Worm (Caenorhabditis elegans) whole organism, L4 larva: ENCODE measurements around the gene srsx-7.

ENCODE experiments used
- R02D3.7 ChIP-seq: fragments of 150-350 bp; sonication (generic microtip); optimal IDR thresholded peaks from 3 replicates; lab custom pipeline; 2014; ENCODE audit warnings: missing biosample characterization, missing genetic modification characterization
- aly-2 ChIP-seq: sonication (generic microtip); optimal IDR thresholded peaks from 2 replicates; lab custom pipeline; 2018; ENCODE audit warnings: missing biosample characterization, missing genetic modification characterization
- ceh-82 ChIP-seq: sonication (generic microtip); optimal IDR thresholded peaks from 2 replicates; lab custom pipeline; 2017; ENCODE audit warnings: missing biosample characterization, missing genetic modification characterization
- egl-27 ChIP-seq: sonication (generic microtip); optimal IDR thresholded peaks from 3 replicates; lab custom pipeline; 2017; ENCODE audit warnings: missing biosample characterization, missing genetic modification reagents, missing genetic modification characterization
- lin-39 ChIP-seq: fragments of 150-350 bp; optimal IDR thresholded peaks from 2 replicates; lab custom pipeline; 2014; ENCODE audit warnings: missing biosample characterization, missing genetic modification reagents, missing genetic modification characterization
- nhr-11 ChIP-seq: fragments of 150-350 bp; optimal IDR thresholded peaks from 2 replicates; lab custom pipeline; 2014; ENCODE audit warnings: missing biosample characterization, missing genetic modification characterization
- nhr-237 ChIP-seq: sonication (generic microtip); optimal IDR thresholded peaks from 2 replicates; lab custom pipeline; 2017; ENCODE audit warnings: missing biosample characterization, missing genetic modification characterization
- unc-130 ChIP-seq: sonication (generic microtip); optimal IDR thresholded peaks from 2 replicates; lab custom pipeline; 2016; ENCODE audit warnings: missing genetic modification reagents, missing genetic modification characterization, missing compliant biosample characterization
- unc-39 ChIP-seq: sonication (generic microtip); optimal IDR thresholded peaks from 2 replicates; lab custom pipeline; 2017; ENCODE audit warnings: missing biosample characterization, missing genetic modification characterization

DNA sequence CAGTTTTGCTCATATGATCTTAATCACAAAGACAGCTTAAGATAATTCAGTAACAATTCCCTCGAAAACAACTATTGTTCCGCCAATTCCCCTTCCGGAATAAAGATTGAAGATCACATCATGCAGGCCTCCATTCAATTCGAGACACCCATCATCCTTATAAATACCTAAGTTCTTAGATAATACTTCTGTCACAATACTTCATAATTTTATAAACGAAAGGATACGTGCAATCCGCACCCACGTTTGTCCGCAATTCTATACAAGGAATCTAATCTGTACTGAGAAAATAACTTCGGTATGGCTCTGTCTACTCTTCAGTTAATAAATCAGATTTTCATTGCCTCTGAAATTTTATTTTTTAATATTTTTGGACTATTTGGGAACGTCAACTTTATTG, 3.1 kb downstream of the srsx-7 start, which contains the start of gene srsx-5:
- TF ChIP-seq ceh-82 (tag; lab: Kevin White, UChicago) (no peak), unc-130 (GFP tag; lab: Kevin White, UChicago) (no peak), unc-39 (no peak), aly-2 (no peak), nhr-237 (tag; lab: Kevin White, UChicago) (no peak), egl-27 (tag; lab: Kevin White, UChicago) (no peak), R02D3.7 (tag; lab: Kevin White, UChicago) (no peak), lin-39 (tag; lab: Kevin White, UChicago) (no peak), nhr-11 (tag; lab: Kevin White, UChicago) (no peak)
